Worm (Caenorhabditis elegans): Measurements from ENCODE around the gene sru-40.

Gene sru-40

ce11 chrV:9782969-9783368 is 50.8 kb downstream of the sru-40 start, which contains the start of gene F46B6.5:
Gene F46B6.5 (minus strand): TSS chrV:9783069.
- no peak for TF ChIP-seq unc-62 (GFP tag; optimal IDR thresholded peaks at IDR 0.05)
